Worm (Caenorhabditis elegans): Measurements from ENCODE around the gene T06C12.11.
"Not testable (repeated sequence)": the region's sequence is repeated elsewhere in the genome, so short reads cannot be mapped to it uniquely, and the experiment has no call there.

T06C12.11 gene

DNA sequence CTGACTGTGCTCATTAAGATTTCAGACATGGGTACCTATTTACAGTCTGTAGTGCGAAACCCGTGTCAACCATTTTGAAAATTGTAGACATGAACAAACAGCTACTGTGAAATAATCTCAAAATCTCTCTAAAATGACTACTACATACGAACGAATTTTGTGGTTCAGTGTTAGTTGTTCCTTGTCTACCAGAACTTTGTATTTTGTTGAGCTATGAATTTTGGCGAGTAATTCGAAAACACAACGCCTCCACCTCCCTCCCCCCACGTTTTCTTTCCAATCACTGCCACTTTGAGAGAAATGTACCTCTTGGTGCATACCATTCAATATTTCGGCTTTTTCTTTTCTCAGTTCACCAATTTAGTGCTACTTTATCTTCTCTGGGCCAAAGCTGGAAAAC is at the start of gene T06C12.11:
T06C12.11 (plus strand) TSS at position 301 of the 400 bp plus-strand sequence.
- TF ChIP-seq dmd-4 (tag; optimal IDR thresholded peaks at IDR 0.05; ENCODE audit: borderline replicate concordance) (no peak), elt-4 (tag; optimal IDR thresholded peaks at IDR 0.05) (no peak), lim-6 (tag; optimal IDR thresholded peaks at IDR 0.05) (no peak)

DNA sequence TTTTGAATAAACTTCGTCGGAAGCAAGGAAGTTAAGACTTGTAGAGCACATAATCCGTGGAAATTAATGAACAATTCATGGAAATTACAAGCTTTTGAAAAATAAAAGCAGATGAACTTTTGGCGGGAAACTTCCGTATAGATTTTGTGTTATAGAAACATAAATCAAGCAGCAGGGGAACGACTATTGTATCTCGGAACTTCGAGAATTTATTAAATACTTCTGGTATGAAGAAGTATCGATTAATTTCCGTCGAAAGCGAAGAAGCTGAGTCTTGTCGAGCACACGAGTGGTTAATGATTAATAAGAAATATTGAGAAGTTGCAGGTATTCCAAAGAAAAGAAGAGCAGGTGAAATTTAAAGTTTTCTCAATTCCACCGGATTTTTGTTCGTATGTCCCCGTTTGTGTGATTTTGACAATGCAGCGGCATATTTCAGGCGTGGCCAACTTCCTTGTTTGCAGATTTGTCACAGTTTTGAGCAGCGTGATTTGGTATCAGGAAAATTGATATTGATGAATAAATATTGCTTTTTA is 42.5 kb upstream of the T06C12.11 start, which contains the start of gene srh-147:
srh-147 (minus strand) TSS at position 51 of the 536 bp plus-strand sequence.
- not testable (repeated sequence) for TF ChIP-seq ceh-24 (tag; optimal IDR thresholded peaks at IDR 0.05); ceh-45 (GFP tag; IDR thresholded peaks at IDR 0.05); hlh-30 (tag; optimal IDR thresholded peaks at IDR 0.05; ENCODE audit: insufficient read depth)

DNA sequence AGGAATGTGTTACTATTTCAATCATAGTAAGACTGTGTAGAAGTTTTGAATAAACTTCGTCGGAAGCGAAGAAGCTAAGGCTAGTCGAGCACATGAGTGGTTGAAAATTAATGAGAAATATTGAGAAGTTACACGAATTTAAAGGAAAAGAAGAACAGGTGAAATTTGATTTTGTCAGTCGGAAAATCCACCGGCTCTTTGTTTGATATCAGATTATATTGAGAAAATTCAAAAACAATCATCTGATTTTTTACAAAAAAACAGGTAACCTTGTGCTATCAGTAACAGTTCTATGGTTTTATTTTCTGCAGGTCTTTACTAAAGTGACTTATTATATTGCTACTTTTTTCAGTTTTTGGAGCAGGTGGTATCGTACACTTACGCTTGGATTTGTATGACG is 34.5 kb upstream of the T06C12.11 start, which contains the start of gene srh-148:
srh-148 (minus strand) TSS at position 101 of the 400 bp plus-strand sequence.
- TF ChIP-seq gmeb-2 (tag; optimal IDR thresholded peaks at IDR 0.05) (no peak), unc-42 (tag; optimal IDR thresholded peaks at IDR 0.05) (no peak), ets-4 (tag; optimal IDR thresholded peaks at IDR 0.05) (no peak), nhr-232 (tag; optimal IDR thresholded peaks at IDR 0.05) (no peak), hlh-8 (tag; optimal IDR thresholded peaks at IDR 0.05) (no peak), ceh-31 (tag; optimal IDR thresholded peaks at IDR 0.05) (no peak), tbx-2 (tag; optimal IDR thresholded peaks at IDR 0.05) (no peak), ama-1 (optimal IDR thresholded peaks at IDR 0.05) (no peak), F13H6.1 (tag; optimal IDR thresholded peaks at IDR 0.05) (no peak), ceh-9 (tag; optimal IDR thresholded peaks at IDR 0.05) (no peak), nhr-11 (tag; optimal IDR thresholded peaks at IDR 0.05) (no peak), K02D7.2 (tag; optimal IDR thresholded peaks at IDR 0.05) (no peak), elt-2 (tag; optimal IDR thresholded peaks at IDR 0.05) (no peak)

DNA sequence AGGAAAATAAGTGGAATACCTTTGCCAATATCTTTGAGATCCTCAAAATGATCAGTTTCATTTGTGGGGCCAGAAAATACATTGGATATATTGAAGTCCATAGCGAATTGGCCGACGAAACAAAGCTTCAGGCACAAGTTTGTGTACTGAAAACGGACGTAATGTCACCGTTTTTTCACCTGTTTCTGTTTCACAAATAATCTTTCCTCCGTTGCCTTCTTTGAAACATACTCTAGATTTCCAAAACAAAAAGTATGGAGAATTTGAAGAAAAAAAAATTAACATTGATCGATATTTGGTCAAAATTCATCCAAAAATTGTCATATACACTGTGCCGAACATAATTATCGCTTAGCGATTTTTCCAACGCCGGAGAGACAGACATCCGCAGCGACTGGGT is 30.2 kb upstream of the T06C12.11 start, which contains the start of gene srz-12:
srz-12 (minus strand) TSS at position 101 of the 400 bp plus-strand sequence.
- TF ChIP-seq ceh-18 (tag; optimal IDR thresholded peaks at IDR 0.05): no peak
- no peak for TF ChIP-seq pros-1 (tag; optimal IDR thresholded peaks at IDR 0.05)
- TF ChIP-seq hlh-6 (tag; optimal IDR thresholded peaks at IDR 0.05): no peak
- TF ChIP-seq sdc-2 (tag; optimal IDR thresholded peaks at IDR 0.05): no peak
- no peak for TF ChIP-seq zip-5 (tag; optimal IDR thresholded peaks at IDR 0.05)
- no peak for TF ChIP-seq unc-86 (tag; optimal IDR thresholded peaks at IDR 0.05)
- no peak for TF ChIP-seq elt-2 (tag; optimal IDR thresholded peaks at IDR 0.05)
- no peak for TF ChIP-seq hlh-13 (GFP tag; optimal IDR thresholded peaks at IDR 0.05)
- no peak for TF ChIP-seq tbx-2 (tag; optimal IDR thresholded peaks at IDR 0.05)
- TF ChIP-seq syd-9 (tag; optimal IDR thresholded peaks at IDR 0.05): no peak
- TF ChIP-seq C08G9.2 (tag; optimal IDR thresholded peaks at IDR 0.05): no peak
- TF ChIP-seq sox-2 (GFP tag; IDR thresholded peaks at IDR 0.05): no peak
- no peak for TF ChIP-seq dve-1 (tag; optimal IDR thresholded peaks at IDR 0.05)
- TF ChIP-seq mec-3 (tag; optimal IDR thresholded peaks at IDR 0.05; ENCODE audit: borderline replicate concordance): no peak
- TF ChIP-seq pqm-1 (tag; optimal IDR thresholded peaks at IDR 0.05): no peak
- no peak for TF ChIP-seq pha-4 (tag; optimal IDR thresholded peaks at IDR 0.05)
- TF ChIP-seq ceh-45 (GFP tag; IDR thresholded peaks at IDR 0.05): no peak
- TF ChIP-seq ztf-16 (tag; optimal IDR thresholded peaks at IDR 0.05): no peak

DNA sequence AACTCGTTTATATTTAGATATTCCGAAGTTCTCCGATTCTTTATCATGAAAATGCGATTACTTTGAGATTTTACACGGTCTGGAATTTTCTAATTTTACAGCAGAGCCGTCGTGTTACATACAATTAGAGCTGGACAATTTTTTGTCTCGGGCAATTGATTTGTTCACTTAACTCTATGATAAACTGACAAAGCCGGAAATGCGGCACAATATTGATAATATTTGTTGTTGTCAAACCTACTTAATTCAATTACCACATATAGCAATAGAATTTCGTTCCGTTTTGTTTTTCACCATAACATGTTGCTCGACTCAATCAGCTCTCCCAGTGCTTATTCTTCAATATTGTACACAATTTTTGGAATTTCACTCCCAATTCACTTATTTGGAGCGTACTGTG is 29.8 kb upstream of the T06C12.11 start, which contains the start of gene srh-299:
srh-299 (plus strand) TSS at position 301 of the 400 bp plus-strand sequence.
- TF ChIP-seq lim-6 (tag; optimal IDR thresholded peaks at IDR 0.05) (no peak), fkh-10 (GFP tag; optimal IDR thresholded peaks at IDR 0.05) (no peak), hlh-6 (tag; optimal IDR thresholded peaks at IDR 0.05) (no peak), fkh-6 (tag; optimal IDR thresholded peaks at IDR 0.05) (no peak), elt-2 (tag; optimal IDR thresholded peaks at IDR 0.05) (no peak), eyg-1 (tag; optimal IDR thresholded peaks at IDR 0.05) (no peak), zip-5 (tag; optimal IDR thresholded peaks at IDR 0.05) (no peak), mec-3 (tag; optimal IDR thresholded peaks at IDR 0.05; ENCODE audit: borderline replicate concordance) (no peak), pha-2 (tag; optimal IDR thresholded peaks at IDR 0.05) (no peak), unc-42 (tag; optimal IDR thresholded peaks at IDR 0.05) (no peak), pha-4 (tag; optimal IDR thresholded peaks at IDR 0.05) (no peak), odd-2 (tag; optimal IDR thresholded peaks at IDR 0.05) (no peak), Y22D7AL.16 (tag; optimal IDR thresholded peaks at IDR 0.05) (no peak), ztf-16 (tag; optimal IDR thresholded peaks at IDR 0.05) (no peak), tbx-7 (tag; optimal IDR thresholded peaks at IDR 0.05) (no peak), hlh-8 (tag; optimal IDR thresholded peaks at IDR 0.05) (no peak), dve-1 (tag; optimal IDR thresholded peaks at IDR 0.05) (no peak), ceh-6 (GFP tag; optimal IDR thresholded peaks at IDR 0.05) (no peak), ttx-3 (tag; optimal IDR thresholded peaks at IDR 0.05) (no peak)

All from whole organism, late embryonic.